Fruit fly (Drosophila melanogaster): ENCODE measurements around the gene CG11693.

CG11693 gene

dm6 chr3R:8340675-8341275 lies 30.2 kb upstream of the CG11693 start, which contains the start of the genes COX7A and Arl2 (continued):
- no peak for TF ChIP-seq Eip74EF (GFP tag; optimal IDR thresholded peaks at IDR 0.05)
- TF ChIP-seq pros (GFP tag; optimal IDR thresholded peaks at IDR 0.05): no peak
- peak; percentile 98 for TF ChIP-seq MESR4 (GFP tag; optimal IDR thresholded peaks at IDR 0.05)
- no peak for TF ChIP-seq pfk (GFP tag; optimal IDR thresholded peaks at IDR 0.05)
- peak; percentile 30 for TF ChIP-seq Sin3A (optimal IDR thresholded peaks at IDR 0.05)
- TF ChIP-seq CG11723 (GFP tag; optimal IDR thresholded peaks at IDR 0.05): no peak
- TF ChIP-seq CG16813 (GFP tag; IDR thresholded peaks at IDR 0.05; ENCODE audit: partially characterized antibody): peak; percentile 91
- TF ChIP-seq sob (GFP tag; IDR thresholded peaks at IDR 0.05): no peak
- no peak for TF ChIP-seq sr (GFP tag; IDR thresholded peaks at IDR 0.05)
- TF ChIP-seq CG17802 (tag; optimal IDR thresholded peaks at IDR 0.05): no peak
- peak; percentile 77 for TF ChIP-seq CG8924 (tag; optimal IDR thresholded peaks at IDR 0.05)
- TF ChIP-seq CG18262 (tag; optimal IDR thresholded peaks at IDR 0.05): no peak
- peak; percentile 27 for TF ChIP-seq CG10147 (GFP tag; optimal IDR thresholded peaks at IDR 0.05)
- no peak for TF ChIP-seq Atf-2 (GFP tag; optimal IDR thresholded peaks at IDR 0.05)
- TF ChIP-seq ranshi (GFP tag; IDR thresholded peaks at IDR 0.05): no peak
- TF ChIP-seq CG13296 (GFP tag; optimal IDR thresholded peaks at IDR 0.05): no peak
- no peak for TF ChIP-seq CHES-1-like (GFP tag; optimal IDR thresholded peaks at IDR 0.05)
- peak; percentile 95 for TF ChIP-seq unc-4 (GFP tag; IDR thresholded peaks at IDR 0.05; ENCODE audit: partially characterized antibody)
- no peak for TF ChIP-seq B-H2 (GFP tag; optimal IDR thresholded peaks at IDR 0.05)
- no peak for TF ChIP-seq shn (GFP tag; optimal IDR thresholded peaks at IDR 0.05)
- no peak for TF ChIP-seq CG7556 (GFP tag; optimal IDR thresholded peaks at IDR 0.05)
- no peak for TF ChIP-seq p53 (GFP tag; optimal IDR thresholded peaks at IDR 0.05)
- TF ChIP-seq stc (GFP tag; IDR thresholded peaks at IDR 0.05): no peak
- TF ChIP-seq Fer1 (GFP tag; optimal IDR thresholded peaks at IDR 0.05): peak; percentile 16
- TF ChIP-seq fd96Cb (tag; optimal IDR thresholded peaks at IDR 0.05): no peak
- TF ChIP-seq Chrac-16 (GFP tag; optimal IDR thresholded peaks at IDR 0.05): no peak
- peak; percentile 97 for TF ChIP-seq CG34224 (GFP tag; IDR thresholded peaks at IDR 0.05; ENCODE audit: partially characterized antibody)
- no peak for TF ChIP-seq CG13775 (GFP tag; optimal IDR thresholded peaks at IDR 0.05)
- peak; percentile 47; the same call in 1 of the 2 replicates for TF ChIP-seq CG32532 (GFP tag; IDR thresholded peaks at IDR 0.05)
- TF ChIP-seq crp (GFP tag; optimal IDR thresholded peaks at IDR 0.05): peak; percentile 34 to 83
- TF ChIP-seq Dip3 (GFP tag; optimal IDR thresholded peaks at IDR 0.05): no peak
- TF ChIP-seq CG1832 (GFP tag; optimal IDR thresholded peaks at IDR 0.05): no peak
- TF ChIP-seq H2.0 (GFP tag; IDR thresholded peaks at IDR 0.05): no peak
- no peak for TF ChIP-seq repo (GFP tag; optimal IDR thresholded peaks at IDR 0.05)
- TF ChIP-seq CG12219 (GFP tag; optimal IDR thresholded peaks at IDR 0.05): no peak
- no peak for TF ChIP-seq cato (GFP tag; optimal IDR thresholded peaks at IDR 0.05; ENCODE audit: borderline replicate concordance)
- no peak for TF ChIP-seq dmrt99B (tag; optimal IDR thresholded peaks at IDR 0.05)
- TF ChIP-seq Fer2 (tag; optimal IDR thresholded peaks at IDR 0.05): no peak
- no peak for TF ChIP-seq Spps (tag; optimal IDR thresholded peaks at IDR 0.05)
- TF ChIP-seq CG12391 (tag; optimal IDR thresholded peaks at IDR 0.05): peak; percentile 17
- TF ChIP-seq Max (GFP tag; optimal IDR thresholded peaks at IDR 0.05): no peak
- peak; percentile 47 for TF ChIP-seq CG15514 (GFP tag; optimal IDR thresholded peaks at IDR 0.05)
- TF ChIP-seq ERR (GFP tag; optimal IDR thresholded peaks at IDR 0.05): no peak
- TF ChIP-seq Poxn (GFP tag; IDR thresholded peaks at IDR 0.05): no peak
- TF ChIP-seq CG10431 (GFP tag; optimal IDR thresholded peaks at IDR 0.05): peak; percentile 17
- peak; percentile 96 for TF ChIP-seq CG13287 (GFP tag; IDR thresholded peaks at IDR 0.05; ENCODE audit: partially characterized antibody)
- TF ChIP-seq mam (GFP tag; optimal IDR thresholded peaks at IDR 0.05): no peak
- TF ChIP-seq CG6765 (GFP tag; optimal IDR thresholded peaks at IDR 0.05): no peak
- TF ChIP-seq nau (GFP tag; optimal IDR thresholded peaks at IDR 0.05): no peak

Data from whole organism, embryonic.